Fruit fly (Drosophila melanogaster) whole organism, adult: ENCODE measurements around the gene CG31077.
A peak's percentile ranks its signal among the peaks of the same experiment; 100 is the strongest.

Experiments used
- CG11617 ChIP-seq: fragments of 200-800 bp; sonication (Bioruptor generic); optimal IDR thresholded peaks from 2 replicates; lab custom pipeline; 2017; ENCODE audit warnings: mild to moderate bottlenecking, missing biosample characterization, missing genetic modification reagents, missing genetic modification characterization
- CG12768 ChIP-seq: fragments of 200-800 bp; sonication (Bioruptor generic); optimal IDR thresholded peaks from 2 replicates; lab custom pipeline; 2017; ENCODE audit warnings: missing biosample characterization, missing genetic modification characterization, mild to moderate bottlenecking, moderate library complexity, missing genetic modification reagents
- CG14711 ChIP-seq: fragments of 200-800 bp; sonication (Bioruptor generic); optimal IDR thresholded peaks from 2 replicates; lab custom pipeline; 2018; ENCODE audit warnings: missing biosample characterization, mild to moderate bottlenecking, missing genetic modification characterization, moderate library complexity
- CG1620 ChIP-seq: fragments of 200-800 bp; sonication (Bioruptor generic); optimal IDR thresholded peaks from 2 replicates; lab custom pipeline; 2016; ENCODE audit warnings: missing biosample characterization, missing genetic modification characterization
- CG33017 ChIP-seq: fragments of 200-800 bp; sonication (Bioruptor generic); optimal IDR thresholded peaks from 2 replicates; lab custom pipeline; 2018; ENCODE audit warnings: missing biosample characterization, mild to moderate bottlenecking, missing genetic modification characterization, moderate library complexity
- CG5204 ChIP-seq: fragments of 200-800 bp; sonication (Bioruptor generic); optimal IDR thresholded peaks from 2 replicates; lab custom pipeline; 2016; ENCODE audit warnings: missing biosample characterization, missing genetic modification characterization
- CG7045 ChIP-seq: fragments of 200-800 bp; sonication (Bioruptor generic); optimal IDR thresholded peaks from 2 replicates; lab custom pipeline; 2017; ENCODE audit warnings: missing biosample characterization, mild to moderate bottlenecking, missing genetic modification characterization
- CG7101 ChIP-seq: fragments of 200-800 bp; sonication (Bioruptor generic); optimal IDR thresholded peaks from 2 replicates; lab custom pipeline; 2018; ENCODE audit warnings: missing biosample characterization, mild to moderate bottlenecking, missing genetic modification characterization, moderate library complexity
- Clk ChIP-seq: fragments of 200-800 bp; sonication (Bioruptor generic); optimal IDR thresholded peaks from 2 replicates; lab custom pipeline; 2017; ENCODE audit warnings: missing biosample characterization, missing genetic modification characterization
- Crg-1 ChIP-seq: fragments of 200-800 bp; sonication (Bioruptor generic); optimal IDR thresholded peaks from 2 replicates; lab custom pipeline; 2016; ENCODE audit warnings: missing biosample characterization, missing genetic modification characterization
- Hr96 ChIP-seq: fragments of 200-800 bp; sonication (Bioruptor generic); optimal IDR thresholded peaks from 2 replicates; lab custom pipeline; 2016; ENCODE audit warnings: missing biosample characterization, missing genetic modification characterization
- Mnt ChIP-seq: fragments of 200-800 bp; sonication (Bioruptor generic); optimal IDR thresholded peaks from 2 replicates; lab custom pipeline; 2016; ENCODE audit warnings: missing biosample characterization, mild to moderate bottlenecking, missing genetic modification characterization
- bab1 ChIP-seq: fragments of 200-800 bp; sonication (Bioruptor generic); optimal IDR thresholded peaks from 3 replicates; lab custom pipeline; 2019; ENCODE audit warnings: missing biosample characterization, mild to moderate bottlenecking, missing genetic modification characterization, moderate library complexity
- cic ChIP-seq: fragments of 200-800 bp; sonication (Bioruptor generic); optimal IDR thresholded peaks from 2 replicates; lab custom pipeline; 2017; ENCODE audit warnings: missing biosample characterization, mild to moderate bottlenecking, missing genetic modification characterization, moderate library complexity
- cnc ChIP-seq, 2 experiments: fragments of >200 bp; optimal IDR thresholded peaks; 2 replicates each; lab custom pipeline; 2017
- kay ChIP-seq: fragments of 200-800 bp; sonication (Bioruptor generic); peaks from one replicate; lab custom pipeline; 2016; ENCODE audit warnings: missing biosample characterization, missing genetic modification characterization, borderline replicate concordance
- ovo ChIP-seq: fragments of 200-800 bp; sonication (Bioruptor generic); optimal IDR thresholded peaks from 2 replicates; lab custom pipeline; 2016; ENCODE audit warnings: missing biosample characterization, missing genetic modification characterization
- pad ChIP-seq: fragments of 200-800 bp; sonication (Bioruptor generic); optimal IDR thresholded peaks from 3 replicates; lab custom pipeline; 2017; ENCODE audit warnings: missing biosample characterization, missing genetic modification characterization, mild to moderate bottlenecking, moderate library complexity, missing genetic modification reagents
- tj ChIP-seq: fragments of 200-800 bp; sonication (Bioruptor generic); optimal IDR thresholded peaks from 3 replicates; lab custom pipeline; 2017; ENCODE audit warnings: missing biosample characterization, mild to moderate bottlenecking, missing genetic modification characterization, moderate library complexity
- toe ChIP-seq: fragments of 200-800 bp; sonication (Bioruptor generic); optimal IDR thresholded peaks from 2 replicates; lab custom pipeline; 2016; ENCODE audit warnings: missing biosample characterization, missing genetic modification characterization

The CG31077 gene

dm6 chr3R:27018187-27018586 lies 18.6 kb downstream of the CG31077 start, which contains the start of gene CG17192:
TSS of gene CG17192 (minus strand) at chr3R:27018287.
- TF ChIP-seq bab1 (GFP tag; lab: Kevin White, UChicago) (no peak), Crg-1 (GFP tag; lab: Kevin White, UChicago) (no peak), Mnt (GFP tag; lab: Kevin White, UChicago) (no peak), cic (GFP tag; lab: Kevin White, UChicago) (no peak), CG7101 (no peak), pad (GFP tag; lab: Kevin White, UChicago) (no peak), tj (GFP tag; lab: Kevin White, UChicago) (no peak), Clk (GFP tag; lab: Kevin White, UChicago) (no peak), kay (GFP tag; lab: Kevin White, UChicago) (no peak), CG11617 (GFP tag; lab: Kevin White, UChicago) (no peak), CG1620 (GFP tag; lab: Kevin White, UChicago) (no peak), CG12768 (no peak), CG5204 (GFP tag; lab: Kevin White, UChicago) (no peak), CG7045 (GFP tag; lab: Kevin White, UChicago) (no peak), ovo (GFP tag; lab: Kevin White, UChicago) (no peak), cnc (optimal IDR thresholded peaks at IDR 0.05; lab: Kevin White, UChicago) (no peak), CG14711 (no peak), CG33017 (no peak), Hr96 (no peak), toe (GFP tag; lab: Kevin White, UChicago) (no peak)

dm6 chr3R:27019701-27020172 lies 20.2 kb downstream of the CG31077 start, which contains the start of gene CG17191:
TSS of gene CG17191 (minus strand) at chr3R:27019751.
- TF ChIP-seq CG1620 (GFP tag; lab: Kevin White, UChicago) (no peak), CG14711 (no peak), Clk (GFP tag; lab: Kevin White, UChicago) (no peak), CG7045 (GFP tag; lab: Kevin White, UChicago) (no peak), toe (GFP tag; lab: Kevin White, UChicago) (no peak), pad (GFP tag; lab: Kevin White, UChicago) (no peak), CG7101 (no peak), CG5204 (GFP tag; lab: Kevin White, UChicago) (no peak), cic (GFP tag; lab: Kevin White, UChicago) (no peak), CG11617 (GFP tag; lab: Kevin White, UChicago) (no peak)

dm6 chr3R:27021278-27021677 lies 21.7 kb downstream of the CG31077 start, which contains the start of gene CG6283:
TSS of gene CG6283 (minus strand) at chr3R:27021378.
- peak; percentile 28 for TF ChIP-seq kay (GFP tag; lab: Kevin White, UChicago)
- TF ChIP-seq tj (GFP tag; lab: Kevin White, UChicago): no peak
- no peak for TF ChIP-seq CG5204 (GFP tag; lab: Kevin White, UChicago)
- TF ChIP-seq Mnt (GFP tag; lab: Kevin White, UChicago): no peak

- TF ChIP-seq toe (GFP tag; lab: Kevin White, UChicago) (no peak), CG7045 (GFP tag; lab: Kevin White, UChicago) (no peak), cnc (optimal IDR thresholded peaks at IDR 0.05; lab: Kevin White, UChicago) (no peak)
Measured at dm6 chr3R:27023117-27023516, 23.6 kb downstream of the CG31077 start, which contains the start of gene CG6277. TSS of gene CG6277 (minus strand) at chr3R:27023217.

dm6 chr3R:27026009-27026408 lies 26.5 kb downstream of the CG31077 start, which contains the start of gene CG6271:
TSS of gene CG6271 (minus strand) at chr3R:27026109.
- TF ChIP-seq Mnt (GFP tag; lab: Kevin White, UChicago) (no peak), CG7045 (GFP tag; lab: Kevin White, UChicago) (no peak), cnc (optimal IDR thresholded peaks at IDR 0.05; lab: Kevin White, UChicago) (no peak), Crg-1 (GFP tag; lab: Kevin White, UChicago) (no peak), kay (GFP tag; lab: Kevin White, UChicago) (no peak), CG33017 (no peak)

dm6 chr3R:27033935-27034334 lies 34.4 kb downstream of the CG31077 start:
- no peak for TF ChIP-seq CG7045 (GFP tag; lab: Kevin White, UChicago)
- TF ChIP-seq Clk (GFP tag; lab: Kevin White, UChicago): no peak
- TF ChIP-seq ovo (GFP tag; lab: Kevin White, UChicago): no peak
- no peak for TF ChIP-seq cic (GFP tag; lab: Kevin White, UChicago)
- no peak for TF ChIP-seq cnc (optimal IDR thresholded peaks at IDR 0.05; lab: Kevin White, UChicago)
- no peak for TF ChIP-seq pad (GFP tag; lab: Kevin White, UChicago)
- no peak for TF ChIP-seq toe (GFP tag; lab: Kevin White, UChicago)
- TF ChIP-seq CG14711: no peak
- TF ChIP-seq CG11617 (GFP tag; lab: Kevin White, UChicago): no peak

dm6 chr3R:27040044-27040443 lies 40.5 kb downstream of the CG31077 start:
- TF ChIP-seq CG1620 (GFP tag; lab: Kevin White, UChicago) (no peak), Clk (GFP tag; lab: Kevin White, UChicago) (no peak), CG12768 (no peak), Hr96 (no peak), Crg-1 (GFP tag; lab: Kevin White, UChicago) (no peak), cic (GFP tag; lab: Kevin White, UChicago) (no peak), CG33017 (no peak)
